Worm (Caenorhabditis elegans) whole organism, L2 larva: ENCODE results near the gene rnr-1.

Source experiments
- C34F6.9 ChIP-seq: fragments of 150-350 bp; optimal IDR thresholded peaks from 2 replicates; lab custom pipeline; 2014; ENCODE audit warnings: missing biosample characterization, missing genetic modification characterization
- F13H6.1 ChIP-seq: sonication (generic microtip); optimal IDR thresholded peaks from 2 replicates; lab custom pipeline; 2016; ENCODE audit warnings: missing genetic modification characterization, missing compliant biosample characterization
- R02D3.7 ChIP-seq: fragments of 150-350 bp; optimal IDR thresholded peaks from 2 replicates; lab custom pipeline; 2014; ENCODE audit warnings: missing biosample characterization, missing genetic modification characterization
- Y55F3AM.14 ChIP-seq: fragments of 200-800 bp; sonication (Bioruptor generic); optimal IDR thresholded peaks from 2 replicates; lab custom pipeline; 2018; ENCODE audit warnings: mild to moderate bottlenecking, missing genetic modification characterization, missing compliant biosample characterization
- ZK546.5 ChIP-seq: sonication (generic microtip); optimal IDR thresholded peaks from 2 replicates; lab custom pipeline; 2017; ENCODE audit warnings: missing biosample characterization, missing genetic modification characterization
- alr-1 ChIP-seq: fragments of 150-350 bp; optimal IDR thresholded peaks from 2 replicates; lab custom pipeline; 2014; ENCODE audit warnings: missing biosample characterization, missing genetic modification characterization
- aly-2 ChIP-seq: fragments of 150-350 bp; optimal IDR thresholded peaks from 2 replicates; lab custom pipeline; 2014; ENCODE audit warnings: missing biosample characterization, missing genetic modification characterization
- ama-1 ChIP-seq: fragments of 150-350 bp; optimal IDR thresholded peaks from 2 replicates; lab custom pipeline; 2018; ENCODE audit warnings: inconsistent platforms
- blmp-1 ChIP-seq: sonication (generic microtip); optimal IDR thresholded peaks from 2 replicates; lab custom pipeline; 2017; ENCODE audit warnings: missing genetic modification characterization, mild to moderate bottlenecking, missing compliant biosample characterization, antibody characterized with exemption, moderate library complexity; ENCODE audit not compliant: insufficient read depth
- ceh-16 ChIP-seq: fragments of 150-350 bp; optimal IDR thresholded peaks from 2 replicates; lab custom pipeline; 2014; ENCODE audit warnings: missing biosample characterization, missing genetic modification characterization
- ceh-82 ChIP-seq: fragments of 150-350 bp; optimal IDR thresholded peaks from 2 replicates; lab custom pipeline; 2014; ENCODE audit warnings: missing biosample characterization, missing genetic modification characterization
- crh-2 ChIP-seq: sonication (generic microtip); optimal IDR thresholded peaks from 2 replicates; lab custom pipeline; 2017; ENCODE audit warnings: missing biosample characterization, missing genetic modification characterization
- dmd-4 ChIP-seq: sonication (generic microtip); optimal IDR thresholded peaks from 2 replicates; lab custom pipeline; 2017; ENCODE audit warnings: missing biosample characterization, missing genetic modification characterization
- egl-27 ChIP-seq: sonication (generic microtip); optimal IDR thresholded peaks from 3 replicates; lab custom pipeline; 2017; ENCODE audit warnings: missing biosample characterization, missing genetic modification reagents, missing genetic modification characterization
- elt-1 ChIP-seq: fragments of 150-350 bp; optimal IDR thresholded peaks from 2 replicates; lab custom pipeline; 2014; ENCODE audit warnings: missing biosample characterization, missing genetic modification characterization
- elt-3 ChIP-seq: sonication (generic microtip); optimal IDR thresholded peaks from 2 replicates; lab custom pipeline; 2017; ENCODE audit warnings: missing biosample characterization, missing genetic modification characterization
- fos-1 ChIP-seq: fragments of 150-350 bp; optimal IDR thresholded peaks from 2 replicates; lab custom pipeline; 2014; ENCODE audit warnings: missing biosample characterization, missing genetic modification characterization
- gmeb-1 ChIP-seq: fragments of 150-350 bp; optimal IDR thresholded peaks from 2 replicates; lab custom pipeline; 2014; ENCODE audit warnings: missing biosample characterization, missing genetic modification characterization
- lin-11 ChIP-seq: fragments of 150-350 bp; sonication (generic microtip); optimal IDR thresholded peaks from 2 replicates; lab custom pipeline; 2014; ENCODE audit warnings: missing biosample characterization, missing genetic modification characterization, inconsistent platforms, mixed read lengths
- lin-13 ChIP-seq: fragments of 150-350 bp; optimal IDR thresholded peaks from 2 replicates; lab custom pipeline; 2014; ENCODE audit warnings: missing biosample characterization, missing genetic modification reagents, missing genetic modification characterization
- lin-39 ChIP-seq: fragments of 150-350 bp; optimal IDR thresholded peaks from 2 replicates; lab custom pipeline; 2014; ENCODE audit warnings: missing biosample characterization, missing genetic modification reagents, missing genetic modification characterization
- lsy-2 ChIP-seq, 2 experiments: fragments of 150-350 bp in 1 of 2; sonication (generic microtip) in 1 of 2; optimal IDR thresholded peaks; 2 replicates each; lab custom pipeline; 2014 to 2017; ENCODE audit warnings: missing biosample characterization in 2 of 2, missing genetic modification characterization in 2 of 2
- mab-5 ChIP-seq: fragments of 150-350 bp; optimal IDR thresholded peaks from 2 replicates; lab custom pipeline; 2014; ENCODE audit warnings: missing biosample characterization, missing genetic modification characterization
- mbf-1 ChIP-seq: sonication (generic microtip); optimal IDR thresholded peaks from 2 replicates; lab custom pipeline; 2017; ENCODE audit warnings: missing biosample characterization, missing genetic modification characterization
- mdl-1 ChIP-seq, 2 experiments: fragments of 150-350 bp in 1 of 2; sonication (generic microtip) in 1 of 2; optimal IDR thresholded peaks; 2 replicates each; lab custom pipeline; 2017; ENCODE audit warnings: missing biosample characterization in 2 of 2, missing genetic modification characterization in 2 of 2
- nhr-10 ChIP-seq: sonication (generic microtip); optimal IDR thresholded peaks from 2 replicates; lab custom pipeline; 2017; ENCODE audit warnings: missing biosample characterization, missing genetic modification characterization
- nhr-11 ChIP-seq: fragments of 150-350 bp; optimal IDR thresholded peaks from 2 replicates; lab custom pipeline; 2014; ENCODE audit warnings: missing biosample characterization, missing genetic modification characterization
- nhr-12 ChIP-seq: fragments of 150-350 bp; optimal IDR thresholded peaks from 2 replicates; lab custom pipeline; 2014; ENCODE audit warnings: missing biosample characterization, missing genetic modification characterization
- nhr-129 ChIP-seq: fragments of 150-350 bp; optimal IDR thresholded peaks from 2 replicates; lab custom pipeline; 2014; ENCODE audit warnings: missing biosample characterization, missing genetic modification characterization
- nhr-21 ChIP-seq: fragments of 150-350 bp; optimal IDR thresholded peaks from 2 replicates; lab custom pipeline; 2014; ENCODE audit warnings: missing biosample characterization, missing genetic modification characterization
- nhr-23 ChIP-seq: fragments of 150-350 bp; optimal IDR thresholded peaks from 2 replicates; lab custom pipeline; 2014; ENCODE audit warnings: missing biosample characterization, missing genetic modification reagents, missing genetic modification characterization
- nhr-237 ChIP-seq: fragments of 150-350 bp; optimal IDR thresholded peaks from 2 replicates; lab custom pipeline; 2014; ENCODE audit warnings: missing biosample characterization, missing genetic modification characterization
- nhr-25 ChIP-seq: fragments of 150-350 bp; sonication (generic microtip); optimal IDR thresholded peaks from 3 replicates; lab custom pipeline; 2014; ENCODE audit warnings: missing biosample characterization, missing genetic modification characterization
- nhr-6 ChIP-seq: fragments of 150-350 bp; optimal IDR thresholded peaks from 2 replicates; lab custom pipeline; 2014; ENCODE audit warnings: missing biosample characterization, missing genetic modification characterization
- nhr-77 ChIP-seq: fragments of 150-350 bp; optimal IDR thresholded peaks from 2 replicates; lab custom pipeline; 2014; ENCODE audit warnings: missing biosample characterization, missing genetic modification characterization
- peb-1 ChIP-seq: fragments of 150-350 bp; optimal IDR thresholded peaks from 2 replicates; lab custom pipeline; 2014; ENCODE audit warnings: missing biosample characterization, missing genetic modification characterization
- sem-4 ChIP-seq: fragments of 150-350 bp; optimal IDR thresholded peaks from 2 replicates; lab custom pipeline; 2014; ENCODE audit warnings: missing biosample characterization, missing genetic modification reagents, missing genetic modification characterization
- skn-1 ChIP-seq: sonication (generic microtip); optimal IDR thresholded peaks from 2 replicates; lab custom pipeline; 2017; ENCODE audit warnings: missing biosample characterization, missing genetic modification characterization
- sma-3 ChIP-seq: sonication (generic microtip); optimal IDR thresholded peaks from 2 replicates; lab custom pipeline; 2016; ENCODE audit warnings: missing genetic modification reagents, missing genetic modification characterization, missing compliant biosample characterization
- sma-9 ChIP-seq, 2 experiments: fragments of 150-350 bp in 1 of 2; sonication (generic microtip) in 1 of 2; optimal IDR thresholded peaks; 2 replicates each; lab custom pipeline; 2014 to 2016; ENCODE audit warnings: missing genetic modification characterization in 2 of 2, mild to moderate bottlenecking in 1 of 2, missing biosample characterization in 1 of 2, missing compliant biosample characterization in 1 of 2, missing genetic modification reagents in 1 of 2, moderate library complexity in 1 of 2
- snpc-4 ChIP-seq: fragments of 150-350 bp; optimal IDR thresholded peaks from 2 replicates; lab custom pipeline; 2014; ENCODE audit warnings: missing biosample characterization, missing genetic modification characterization
- unc-39 ChIP-seq: fragments of 150-350 bp; optimal IDR thresholded peaks from 2 replicates; lab custom pipeline; 2014; ENCODE audit warnings: missing biosample characterization, missing genetic modification characterization
- unc-55 ChIP-seq: fragments of 150-350 bp; sonication (generic microtip); optimal IDR thresholded peaks from 3 replicates; lab custom pipeline; 2014; ENCODE audit warnings: missing biosample characterization, missing genetic modification reagents, missing genetic modification characterization
- unc-62 ChIP-seq: fragments of 150-350 bp; optimal IDR thresholded peaks from 2 replicates; lab custom pipeline; 2014; ENCODE audit warnings: missing biosample characterization, missing genetic modification reagents, missing genetic modification characterization
- zag-1 ChIP-seq: fragments of 150-350 bp; optimal IDR thresholded peaks from 2 replicates; lab custom pipeline; 2014; ENCODE audit warnings: missing biosample characterization, missing genetic modification characterization
- ztf-1 ChIP-seq: fragments of 200-800 bp; sonication (Bioruptor generic); conservative IDR thresholded peaks from 2 replicates; pipeline ENCODE4 v1.3.6; 2022; ENCODE audit warnings: missing genetic modification characterization, missing compliant biosample characterization
- ztf-11 ChIP-seq: sonication (generic microtip); optimal IDR thresholded peaks from 2 replicates; lab custom pipeline; 2017; ENCODE audit warnings: missing biosample characterization, missing genetic modification characterization
- ztf-4 ChIP-seq: fragments of 150-350 bp; optimal IDR thresholded peaks from 2 replicates; lab custom pipeline; 2014; ENCODE audit warnings: missing biosample characterization, missing genetic modification characterization

The rnr-1 gene

DNA sequence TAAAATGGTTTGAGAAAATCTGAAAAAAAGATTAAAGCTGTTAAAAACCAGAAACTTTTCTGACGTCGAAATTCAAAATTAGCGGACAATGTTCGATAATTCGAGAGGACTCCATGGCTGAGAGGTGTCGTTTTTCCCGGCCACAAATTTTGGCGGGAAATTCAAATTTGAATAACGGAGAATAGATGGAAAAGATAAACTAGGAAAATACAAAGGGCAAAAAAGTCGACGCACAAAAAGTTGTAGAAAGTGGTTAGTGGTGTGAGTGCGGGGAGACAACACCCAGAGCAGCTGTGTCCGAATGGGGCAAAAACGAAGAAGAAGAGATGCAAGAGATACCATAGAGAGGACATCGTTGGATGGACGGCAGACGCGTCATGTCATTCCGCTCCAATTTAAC is 37.5 kb downstream of the rnr-1 start, which contains the start of gene cls-3:
Gene cls-3, minus strand, starts transcription at position 19 of the 400 bp plus-strand sequence.
- TF ChIP-seq elt-1 (tag; lab: Kevin White, UChicago) (no peak), lin-11 (tag; lab: Kevin White, UChicago) (no peak), egl-27 (tag; lab: Kevin White, UChicago) (no peak), mdl-1 (tag; optimal IDR thresholded peaks at IDR 0.05; lab: Kevin White, UChicago) (no peak), fos-1 (tag; lab: Kevin White, UChicago) (no peak), gmeb-1 (peak; percentile 80), ztf-4 (tag; lab: Kevin White, UChicago) (no peak), zag-1 (tag; lab: Kevin White, UChicago) (peak; percentile 7), nhr-12 (tag; lab: Kevin White, UChicago) (no peak), unc-62 (no peak), elt-3 (no peak), nhr-77 (tag; lab: Kevin White, UChicago) (no peak), F13H6.1 (tag; lab: Kevin White, UChicago) (peak; percentile 16), sma-3 (GFP tag; lab: Kevin White, UChicago) (no peak), nhr-6 (peak; percentile 26), ceh-82 (tag; lab: Kevin White, UChicago) (no peak), ztf-11 (no peak), lsy-2 (tag; optimal IDR thresholded peaks at IDR 0.05; lab: Kevin White, UChicago) (peak in 1 of 2 experiments; percentile 82), nhr-21 (peak; percentile 9), mab-5 (tag; lab: Kevin White, UChicago) (no peak), unc-39 (tag; lab: Kevin White, UChicago) (no peak), lin-13 (no peak), C34F6.9 (tag; lab: Kevin White, UChicago) (peak; percentile 59), nhr-129 (tag; lab: Kevin White, UChicago) (peak; percentile 36), ama-1 (no peak), nhr-25 (tag; lab: Kevin White, UChicago) (no peak), crh-2 (tag; lab: Kevin White, UChicago) (no peak), ztf-1 (no peak), ZK546.5 (no peak), nhr-10 (tag; lab: Kevin White, UChicago) (no peak), lin-39 (tag; lab: Kevin White, UChicago) (no peak), Y55F3AM.14 (no peak), dmd-4 (tag; lab: Kevin White, UChicago) (no peak), sem-4 (tag; lab: Kevin White, UChicago) (no peak), alr-1 (tag; lab: Kevin White, UChicago) (no peak), peb-1 (no peak), sma-9 (GFP tag; optimal IDR thresholded peaks at IDR 0.05; lab: Kevin White, UChicago) (peak; percentile 61), sma-9 (tag; optimal IDR thresholded peaks at IDR 0.05; lab: Kevin White, UChicago) (no peak), ceh-16 (tag; lab: Kevin White, UChicago) (no peak), nhr-11 (no peak), skn-1 (tag; lab: Kevin White, UChicago) (no peak), blmp-1 (tag; lab: Kevin White, UChicago) (no peak), R02D3.7 (tag; lab: Kevin White, UChicago) (no peak), aly-2 (no peak), nhr-23 (tag; lab: Kevin White, UChicago) (no peak), unc-55 (GFP tag; lab: Kevin White, UChicago) (peak; percentile 47), mbf-1 (no peak), nhr-237 (no peak), snpc-4 (tag; lab: Kevin White, UChicago) (no peak)
